Fruit fly (Drosophila melanogaster): ENCODE data around the gene CG42728.

- no peak for TF ChIP-seq Myc (optimal IDR thresholded peaks at IDR 0.05)
- no peak for TF ChIP-seq insv (optimal IDR thresholded peaks at IDR 0.05)
These were observed 12.0 kb upstream of the CG42728 start for dm6 chr3L:15539903-15540409.
